Fruit fly (Drosophila melanogaster): ENCODE measurements around the gene CG9578.

- no peak for TF ChIP-seq pan (optimal IDR thresholded peaks at IDR 0.05)
- no peak for TF ChIP-seq CG8478 (optimal IDR thresholded peaks at IDR 0.05)
- TF ChIP-seq psq (optimal IDR thresholded peaks at IDR 0.05), result no peak
- no peak for TF ChIP-seq usp (GFP tag; optimal IDR thresholded peaks at IDR 0.05)
- TF ChIP-seq EcR (GFP tag; optimal IDR thresholded peaks at IDR 0.05), result no peak
Measured at dm6 chrX:20140710-20141109, 29.3 kb upstream of the CG9578 start, which contains the start of gene CG34332.
